Fruit fly (Drosophila melanogaster) whole organism, embryonic: ENCODE data around the gene Tnpo-SR.

ENCODE experiments used
- Adf1 ChIP-seq: fragments of 200-800 bp; sonication (Bioruptor generic); IDR thresholded peaks from 2 replicates; pipeline ENCODE4 v1.3.6; 2022; ENCODE audit warnings: missing biosample characterization, missing genetic modification characterization
- CG10147 ChIP-seq: fragments of 200-800 bp; sonication (Bioruptor generic); optimal IDR thresholded peaks from 2 replicates; lab custom pipeline; 2019; ENCODE audit warnings: missing biosample characterization, mild to moderate bottlenecking, missing genetic modification characterization, moderate library complexity
- CG10959 ChIP-seq: fragments of 200-800 bp; sonication (Bioruptor generic); IDR thresholded peaks from 2 replicates; pipeline ENCODE4 v1.3.6; 2022; ENCODE audit warnings: missing biosample characterization, missing genetic modification characterization
- CG11560 ChIP-seq: fragments of 200-800 bp; sonication (Bioruptor generic); IDR thresholded peaks from 3 replicates; pipeline ENCODE4 v1.3.6; 2022; ENCODE audit warnings: missing biosample characterization, missing genetic modification characterization
- CG12155 ChIP-seq: fragments of 200-800 bp; sonication (Bioruptor generic); optimal IDR thresholded peaks from 3 replicates; lab custom pipeline; 2016; ENCODE audit warnings: missing biosample characterization, missing genetic modification characterization
- CG12299 ChIP-seq: fragments of 200-800 bp; sonication (Bioruptor generic); optimal IDR thresholded peaks from 2 replicates; lab custom pipeline; 2018; ENCODE audit warnings: missing biosample characterization, mild to moderate bottlenecking, missing genetic modification characterization
- CG12659 ChIP-seq: fragments of 200-800 bp; sonication (Bioruptor generic); optimal IDR thresholded peaks from 3 replicates; lab custom pipeline; 2017; ENCODE audit warnings: mild to moderate bottlenecking, missing biosample characterization, missing genetic modification reagents, missing genetic modification characterization
- CG13296 ChIP-seq: fragments of 200-800 bp; sonication (Bioruptor generic); optimal IDR thresholded peaks from 3 replicates; lab custom pipeline; 2018; ENCODE audit warnings: missing biosample characterization, mild to moderate bottlenecking, missing genetic modification characterization
- CG14710 ChIP-seq: fragments of 200-800 bp; sonication (Bioruptor generic); optimal IDR thresholded peaks from 3 replicates; lab custom pipeline; 2019; ENCODE audit warnings: missing biosample characterization, mild to moderate bottlenecking, missing genetic modification characterization, moderate library complexity
- CG15514 ChIP-seq: fragments of 200-800 bp; sonication (Bioruptor generic); optimal IDR thresholded peaks from 3 replicates; lab custom pipeline; 2017; ENCODE audit warnings: missing biosample characterization, missing genetic modification characterization, mild to moderate bottlenecking, moderate library complexity, missing genetic modification reagents
- CG16813 ChIP-seq: fragments of 200-800 bp; sonication (Bioruptor generic); IDR thresholded peaks from 3 replicates; pipeline ENCODE4 v1.3.6; 2022; ENCODE audit warnings: missing biosample characterization, missing genetic modification characterization; ENCODE audit not compliant: partially characterized antibody
- CG17328 ChIP-seq: fragments of 200-800 bp; sonication (Bioruptor generic); IDR thresholded peaks from 2 replicates; pipeline ENCODE4 v1.3.6; 2022; ENCODE audit warnings: missing biosample characterization, missing genetic modification characterization
- CG17385 ChIP-seq: fragments of 200-800 bp; sonication (Bioruptor generic); optimal IDR thresholded peaks from 3 replicates; lab custom pipeline; 2018; ENCODE audit warnings: missing biosample characterization, mild to moderate bottlenecking, missing genetic modification characterization
- CG32767 ChIP-seq: fragments of 200-800 bp; sonication (Bioruptor generic); IDR thresholded peaks from 2 replicates; pipeline ENCODE4 v1.3.6; 2022; ENCODE audit warnings: missing biosample characterization, missing genetic modification characterization
- CG34224 ChIP-seq: fragments of 200-800 bp; sonication (Bioruptor generic); IDR thresholded peaks from 3 replicates; pipeline ENCODE4 v1.3.6; 2022; ENCODE audit warnings: missing biosample characterization, missing genetic modification characterization; ENCODE audit not compliant: partially characterized antibody
- CG34422 ChIP-seq: fragments of 200-800 bp; sonication (Bioruptor generic); IDR thresholded peaks from 3 replicates; pipeline ENCODE4 v1.3.6; 2022; ENCODE audit warnings: missing biosample characterization, missing genetic modification characterization
- CG4820 ChIP-seq: fragments of 200-800 bp; sonication (Bioruptor generic); optimal IDR thresholded peaks from 3 replicates; lab custom pipeline; 2016; ENCODE audit warnings: missing biosample characterization, missing genetic modification characterization
- CG8281 ChIP-seq: fragments of 200-800 bp; sonication (Bioruptor generic); optimal IDR thresholded peaks from 2 replicates; lab custom pipeline; 2018; ENCODE audit warnings: missing biosample characterization, mild to moderate bottlenecking, missing genetic modification characterization, moderate library complexity
- CG8924 ChIP-seq: fragments of 200-800 bp; optimal IDR thresholded peaks from 3 replicates; lab custom pipeline; 2019; ENCODE audit warnings: missing biosample characterization, mild to moderate bottlenecking, missing genetic modification characterization, moderate library complexity
- CG9215 ChIP-seq: fragments of 200-800 bp; sonication (Bioruptor generic); IDR thresholded peaks from 2 replicates; pipeline ENCODE4 v1.3.6; 2022; ENCODE audit warnings: missing biosample characterization, missing genetic modification characterization
- CG9932 ChIP-seq: fragments of 200-800 bp; sonication (Bioruptor generic); IDR thresholded peaks from 2 replicates; pipeline ENCODE4 v1.3.6; 2022; ENCODE audit warnings: missing biosample characterization, missing genetic modification characterization
- Dll ChIP-seq: fragments of 200-800 bp; sonication (Bioruptor generic); IDR thresholded peaks from 4 replicates; pipeline ENCODE4 v1.3.6; 2022; ENCODE audit warnings: missing biosample characterization, missing genetic modification characterization; ENCODE audit not compliant: partially characterized antibody
- Dp ChIP-seq: fragments of 200-800 bp; sonication (Bioruptor generic); optimal IDR thresholded peaks from 2 replicates; lab custom pipeline; 2018; ENCODE audit warnings: missing biosample characterization, mild to moderate bottlenecking, missing genetic modification characterization, moderate library complexity
- ERR ChIP-seq: fragments of 200-800 bp; sonication (Bioruptor generic); optimal IDR thresholded peaks from 2 replicates; lab custom pipeline; 2016; ENCODE audit warnings: missing biosample characterization, missing genetic modification characterization
- Ets97D ChIP-seq: fragments of 200-800 bp; sonication (Bioruptor generic); optimal IDR thresholded peaks from 3 replicates; lab custom pipeline; 2016; ENCODE audit warnings: missing biosample characterization, missing genetic modification characterization
- Fer1 ChIP-seq: fragments of 200-800 bp; sonication (Bioruptor generic); optimal IDR thresholded peaks from 2 replicates; lab custom pipeline; 2017; ENCODE audit warnings: missing biosample characterization, mild to moderate bottlenecking, missing genetic modification characterization
- HLH3B ChIP-seq: fragments of 200-800 bp; sonication (Bioruptor generic); IDR thresholded peaks from 2 replicates; pipeline ENCODE4 v1.3.6; 2022; ENCODE audit warnings: missing biosample characterization, missing genetic modification characterization
- Pdp1 ChIP-seq, 2 experiments: fragments of 200-800 bp; sonication (Bioruptor generic); optimal IDR thresholded peaks; 3 replicates each; lab custom pipeline; 2016; ENCODE audit warnings: missing biosample characterization in 2 of 2, missing genetic modification characterization in 2 of 2, mild to moderate bottlenecking in 1 of 2, moderate library complexity in 1 of 2
- Rfx ChIP-seq: fragments of 200-800 bp; sonication (Bioruptor generic); IDR thresholded peaks from 2 replicates; pipeline ENCODE4 v1.3.6; 2022; ENCODE audit warnings: missing biosample characterization, missing genetic modification characterization
- Rx ChIP-seq: fragments of 200-800 bp; sonication (Bioruptor generic); IDR thresholded peaks from 2 replicates; pipeline ENCODE4 v1.3.6; 2022; ENCODE audit warnings: missing biosample characterization, missing genetic modification characterization
- Side ChIP-seq: fragments of 200-800 bp; sonication (Bioruptor generic); optimal IDR thresholded peaks from 2 replicates; lab custom pipeline; 2016; ENCODE audit warnings: missing biosample characterization, missing genetic modification characterization
- Xrp1 ChIP-seq: fragments of 200-800 bp; sonication (Bioruptor generic); IDR thresholded peaks from 2 replicates; pipeline ENCODE4 v1.3.6; 2022; ENCODE audit warnings: missing biosample characterization, missing genetic modification characterization
- YL-1 ChIP-seq: fragments of 200-800 bp; sonication (Bioruptor generic); optimal IDR thresholded peaks from 3 replicates; lab custom pipeline; 2017; ENCODE audit warnings: missing biosample characterization, mild to moderate bottlenecking, missing genetic modification characterization
- abd-A ChIP-seq: fragments of 200-800 bp; sonication (Bioruptor generic); optimal IDR thresholded peaks from 3 replicates; lab custom pipeline; 2019; ENCODE audit warnings: missing biosample characterization, mild to moderate bottlenecking, missing genetic modification characterization, moderate library complexity
- bbx ChIP-seq: fragments of 200-800 bp; sonication (Bioruptor generic); IDR thresholded peaks from 2 replicates; pipeline ENCODE4 v1.3.6; 2022; ENCODE audit warnings: missing biosample characterization, missing genetic modification characterization; ENCODE audit not compliant: partially characterized antibody
- bcd ChIP-seq: fragments of 200-800 bp; sonication (Bioruptor generic); optimal IDR thresholded peaks from 2 replicates; lab custom pipeline; 2017; ENCODE audit warnings: missing biosample characterization, mild to moderate bottlenecking, missing genetic modification characterization
- cas ChIP-seq: fragments of 200-800 bp; sonication (Bioruptor generic); IDR thresholded peaks from 2 replicates; pipeline ENCODE4 v1.3.6; 2022; ENCODE audit warnings: missing biosample characterization, missing genetic modification characterization
- chinmo ChIP-seq: fragments of 200-800 bp; sonication (Bioruptor generic); IDR thresholded peaks from 4 replicates; pipeline ENCODE4 v1.3.6; 2022; ENCODE audit warnings: missing biosample characterization, missing genetic modification characterization; ENCODE audit not compliant: partially characterized antibody
- corto ChIP-seq: fragments of 200-800 bp; sonication (Bioruptor generic); optimal IDR thresholded peaks from 2 replicates; lab custom pipeline; 2016; ENCODE audit warnings: missing biosample characterization, mild to moderate bottlenecking, missing genetic modification characterization, moderate library complexity
- dmrt99B ChIP-seq: fragments of 200-800 bp; sonication (Bioruptor generic); optimal IDR thresholded peaks from 2 replicates; lab custom pipeline; 2018; ENCODE audit warnings: missing biosample characterization, mild to moderate bottlenecking, missing genetic modification characterization, moderate library complexity
- en ChIP-seq: fragments of 200-800 bp; sonication (Bioruptor generic); optimal IDR thresholded peaks from 2 replicates; lab custom pipeline; 2016; ENCODE audit warnings: missing biosample characterization, missing genetic modification characterization
- inv ChIP-seq: fragments of 200-800 bp; sonication (Bioruptor generic); IDR thresholded peaks from 2 replicates; pipeline ENCODE4 v1.3.6; 2022; ENCODE audit warnings: missing biosample characterization, missing genetic modification characterization; ENCODE audit not compliant: partially characterized antibody
- knrl ChIP-seq: fragments of 200-800 bp; sonication (Bioruptor generic); IDR thresholded peaks from 3 replicates; pipeline ENCODE4 v1.3.6; 2022; ENCODE audit warnings: missing biosample characterization, missing genetic modification characterization; ENCODE audit not compliant: partially characterized antibody
- maf-S ChIP-seq: fragments of 200-800 bp; sonication (Bioruptor generic); optimal IDR thresholded peaks from 2 replicates; lab custom pipeline; 2016; ENCODE audit warnings: missing biosample characterization, missing genetic modification characterization
- nmo ChIP-seq: fragments of 200-800 bp; sonication (Bioruptor generic); optimal IDR thresholded peaks from 2 replicates; lab custom pipeline; 2018; ENCODE audit warnings: missing biosample characterization, mild to moderate bottlenecking, missing genetic modification characterization, moderate library complexity
- pzg ChIP-seq: fragments of 200-800 bp; sonication (Bioruptor generic); optimal IDR thresholded peaks from 3 replicates; lab custom pipeline; 2018; ENCODE audit warnings: missing biosample characterization, mild to moderate bottlenecking, missing genetic modification characterization, moderate library complexity
- repo ChIP-seq: fragments of 200-800 bp; sonication (Bioruptor generic); optimal IDR thresholded peaks from 2 replicates; lab custom pipeline; 2016; ENCODE audit warnings: missing biosample characterization, missing genetic modification characterization
- sd ChIP-seq: fragments of 200-800 bp; sonication (Bioruptor generic); optimal IDR thresholded peaks from 3 replicates; lab custom pipeline; 2018; ENCODE audit warnings: missing biosample characterization, mild to moderate bottlenecking, missing genetic modification characterization, moderate library complexity
- stwl ChIP-seq: fragments of 200-800 bp; sonication (Bioruptor generic); optimal IDR thresholded peaks from 3 replicates; lab custom pipeline; 2018; ENCODE audit warnings: missing biosample characterization, mild to moderate bottlenecking, missing genetic modification characterization, moderate library complexity

The Tnpo-SR gene

DNA sequence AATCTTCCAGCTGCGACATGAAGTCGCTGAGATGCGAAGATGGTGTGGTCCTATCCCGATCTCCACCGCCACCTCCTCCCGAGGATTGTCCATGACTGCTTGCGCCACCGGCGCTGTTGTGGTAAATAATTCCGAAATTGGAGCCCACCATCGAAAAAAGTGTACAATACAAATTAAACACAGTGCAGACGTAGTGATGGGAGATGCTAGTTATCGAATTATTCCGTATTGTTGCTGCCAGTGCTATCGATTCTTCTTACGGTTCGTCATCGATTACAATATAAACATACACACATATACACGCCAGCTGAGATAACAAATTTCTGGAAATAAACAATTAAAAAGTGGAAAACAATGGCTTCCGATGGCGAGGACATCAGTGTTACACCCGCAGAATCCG lies 7.9 kb downstream of the Tnpo-SR start, which contains the start of the genes Taf10b and Taf10 (continued):
- TF ChIP-seq Pdp1 (GFP tag; optimal IDR thresholded peaks at IDR 0.05; lab: Kevin White, UChicago), result peak in 1 of 2 experiments; percentile 30
- peak; percentile 45 for TF ChIP-seq Dp (GFP tag; lab: Kevin White, UChicago)
- peak; percentile 18 for TF ChIP-seq Ets97D
- peak; percentile 88; the same call in 3 of the 4 replicates for TF ChIP-seq chinmo
- no peak for TF ChIP-seq en (GFP tag; lab: Kevin White, UChicago)
- TF ChIP-seq Adf1 (GFP tag; lab: Robert Waterston, UW), result 0 out of 2 replicates have a peak, but pooled peaks have one; percentile 7
- TF ChIP-seq bcd, result no peak
- TF ChIP-seq CG4820 (GFP tag; lab: Kevin White, UChicago), result no peak
- TF ChIP-seq Rx (GFP tag; lab: Robert Waterston, UW), result no peak
- peak; percentile 56; the same call in 2 of the 3 replicates for TF ChIP-seq CG34422 (GFP tag; lab: Robert Waterston, UW)
- TF ChIP-seq CG12659 (GFP tag; lab: Kevin White, UChicago), result peak; percentile 66
- peak; percentile 85 for TF ChIP-seq Dll (GFP tag; lab: Robert Waterston, UW)
- no peak for TF ChIP-seq maf-S (GFP tag; lab: Kevin White, UChicago)
- TF ChIP-seq CG15514 (GFP tag; lab: Kevin White, UChicago), result peak; percentile 49
- TF ChIP-seq Side, result no peak
- 0 out of 2 replicates have a peak, but pooled peaks have one; percentile 24 for TF ChIP-seq HLH3B (GFP tag; lab: Robert Waterston, UW)
- TF ChIP-seq CG16813 (GFP tag; lab: Robert Waterston, UW), result peak; percentile 73
- peak; percentile 77 for TF ChIP-seq stwl (tag; lab: Kevin White, UChicago)
- TF ChIP-seq knrl, result peak; percentile 61; the same call in 2 of the 3 replicates
- TF ChIP-seq CG11560, result peak; percentile 57; the same call in 2 of the 3 replicates
- peak; percentile 59 for TF ChIP-seq CG8924 (tag; lab: Kevin White, UChicago)
- peak; percentile 45 for TF ChIP-seq CG14710
- no peak for TF ChIP-seq CG12299 (tag; lab: Kevin White, UChicago)
- TF ChIP-seq CG34224 (GFP tag; lab: Robert Waterston, UW), result peak; percentile 95
- no peak for TF ChIP-seq dmrt99B (tag; lab: Kevin White, UChicago)
- TF ChIP-seq inv (GFP tag; lab: Robert Waterston, UW), result peak; percentile 63
- TF ChIP-seq abd-A (tag; lab: Kevin White, UChicago), result no peak
- TF ChIP-seq Xrp1 (GFP tag; lab: Robert Waterston, UW), result no peak
- TF ChIP-seq CG8281, result no peak
- TF ChIP-seq CG9932 (GFP tag; lab: Robert Waterston, UW), result peak; percentile 41; the same call in 1 of the 2 replicates
- TF ChIP-seq Fer1 (GFP tag; lab: Kevin White, UChicago), result peak; percentile 57
- peak; percentile 15 for TF ChIP-seq CG10147 (GFP tag; lab: Kevin White, UChicago)
- TF ChIP-seq CG13296 (GFP tag; lab: Kevin White, UChicago), result peak; percentile 41
- no peak for TF ChIP-seq CG12155 (GFP tag; lab: Kevin White, UChicago)
- TF ChIP-seq CG17385 (GFP tag; lab: Kevin White, UChicago), result peak; percentile 4
- peak; percentile 25 for TF ChIP-seq nmo
- no peak for TF ChIP-seq CG10959 (GFP tag; lab: Robert Waterston, UW)
- peak; percentile 6 for TF ChIP-seq ERR (GFP tag; lab: Kevin White, UChicago)
- TF ChIP-seq pzg (GFP tag; lab: Kevin White, UChicago), result peak; percentile 76
- TF ChIP-seq sd (tag; lab: Kevin White, UChicago), result peak; percentile 48
- TF ChIP-seq CG32767 (GFP tag; lab: Robert Waterston, UW), result 0 out of 2 replicates have a peak, but pooled peaks have one; percentile 48
- no peak for TF ChIP-seq CG17328 (GFP tag; lab: Robert Waterston, UW)
- no peak for TF ChIP-seq repo (GFP tag; lab: Kevin White, UChicago)
- TF ChIP-seq YL-1, result peak; percentile 73
- peak; percentile 89 for TF ChIP-seq bbx (GFP tag; lab: Robert Waterston, UW)
- TF ChIP-seq cas (GFP tag; lab: Robert Waterston, UW), result no peak
- TF ChIP-seq CG9215 (GFP tag; lab: Robert Waterston, UW), result no peak
- TF ChIP-seq Rfx, result peak; percentile 27; the same call in 1 of the 2 replicates
- no peak for TF ChIP-seq corto
